Fruit fly (Drosophila melanogaster): ENCODE data around the gene CG32473.

Gene CG32473

dm6 chr3R:13333031-13333430 lies 30.6 kb downstream of the CG32473 start:
- TF ChIP-seq zen (tag; optimal IDR thresholded peaks at IDR 0.05) (no peak), sd (tag; optimal IDR thresholded peaks at IDR 0.05) (peak; percentile 81), Ssrp (tag; optimal IDR thresholded peaks at IDR 0.05) (no peak), Sox102F (GFP tag; optimal IDR thresholded peaks at IDR 0.05) (no peak), abd-A (tag; optimal IDR thresholded peaks at IDR 0.05) (peak; percentile 57), chinmo (GFP tag; IDR thresholded peaks at IDR 0.05; ENCODE audit: partially characterized antibody) (peak; percentile 80; the same call in 2 of the 4 replicates), oc (tag; optimal IDR thresholded peaks at IDR 0.05) (no peak), CG13894 (tag; optimal IDR thresholded peaks at IDR 0.05) (peak; percentile 2), dmrt11E (tag; optimal IDR thresholded peaks at IDR 0.05) (no peak)

dm6 chr3R:13334007-13334406 lies 31.6 kb downstream of the CG32473 start, which contains the start of gene PK2-R2:
TSS of gene PK2-R2 (minus strand) at chr3R:13334166.
- no peak for TF ChIP-seq sisA (GFP tag; IDR thresholded peaks at IDR 0.05)
- 0 out of 4 replicates have a peak, but pooled peaks have one; percentile 36 for TF ChIP-seq chinmo (GFP tag; IDR thresholded peaks at IDR 0.05; ENCODE audit: partially characterized antibody)
- no peak for TF ChIP-seq Ets97D (GFP tag; optimal IDR thresholded peaks at IDR 0.05)
- peak; percentile 15 for TF ChIP-seq CG12769 (tag; optimal IDR thresholded peaks at IDR 0.05)
- no peak for TF ChIP-seq zfh2 (GFP tag; optimal IDR thresholded peaks at IDR 0.05)
- TF ChIP-seq CG10366 (GFP tag; IDR thresholded peaks at IDR 0.05), result no peak
- TF ChIP-seq Jarid2 (GFP tag; optimal IDR thresholded peaks at IDR 0.05), result peak; percentile 2
- no peak for TF ChIP-seq CG31224 (GFP tag; IDR thresholded peaks at IDR 0.05)
- TF ChIP-seq Deaf1 (tag; optimal IDR thresholded peaks at IDR 0.05), result peak; percentile 90
- no peak for TF ChIP-seq HLH3B (GFP tag; IDR thresholded peaks at IDR 0.05)
- no peak for TF ChIP-seq CG4360 (GFP tag; IDR thresholded peaks at IDR 0.05)
- no peak for TF ChIP-seq CG1792 (GFP tag; optimal IDR thresholded peaks at IDR 0.05)
- TF ChIP-seq sna (GFP tag; IDR thresholded peaks at IDR 0.05; ENCODE audit: partially characterized antibody), result no peak
- TF ChIP-seq CG8290 (GFP tag; optimal IDR thresholded peaks at IDR 0.05), result no peak
- no peak for TF ChIP-seq CG8290 (tag; optimal IDR thresholded peaks at IDR 0.05)
- TF ChIP-seq CG11696 (GFP tag; IDR thresholded peaks at IDR 0.05), result no peak
- no peak for TF ChIP-seq CG16863 (GFP tag; optimal IDR thresholded peaks at IDR 0.05)
- TF ChIP-seq hb (GFP tag; IDR thresholded peaks at IDR 0.05; ENCODE audit: partially characterized antibody), result no peak
- TF ChIP-seq CG4707 (GFP tag; optimal IDR thresholded peaks at IDR 0.05), result no peak
- TF ChIP-seq Atf3 (GFP tag; optimal IDR thresholded peaks at IDR 0.05), result no peak
- no peak for TF ChIP-seq gem (tag; optimal IDR thresholded peaks at IDR 0.05)
- TF ChIP-seq CG7987 (GFP tag; optimal IDR thresholded peaks at IDR 0.05), result no peak
- TF ChIP-seq hbn (GFP tag; IDR thresholded peaks at IDR 0.05; ENCODE audit: partially characterized antibody), result no peak
- TF ChIP-seq en (GFP tag; optimal IDR thresholded peaks at IDR 0.05), result no peak
- TF ChIP-seq Gsc (GFP tag; IDR thresholded peaks at IDR 0.05), result no peak
- no peak for TF ChIP-seq CG8281 (tag; optimal IDR thresholded peaks at IDR 0.05)
- TF ChIP-seq gfzf (GFP tag; optimal IDR thresholded peaks at IDR 0.05), result no peak
- no peak for TF ChIP-seq Scr (GFP tag; IDR thresholded peaks at IDR 0.05; ENCODE audit: partially characterized antibody)
- no peak for TF ChIP-seq CG18262 (tag; optimal IDR thresholded peaks at IDR 0.05)
- no peak for TF ChIP-seq CG17912 (GFP tag; optimal IDR thresholded peaks at IDR 0.05)
- TF ChIP-seq CG1832 (GFP tag; optimal IDR thresholded peaks at IDR 0.05), result no peak
- TF ChIP-seq Rx (GFP tag; IDR thresholded peaks at IDR 0.05), result no peak
- TF ChIP-seq Bdp1 (GFP tag; optimal IDR thresholded peaks at IDR 0.05), result no peak
- no peak for TF ChIP-seq CG30403 (GFP tag; optimal IDR thresholded peaks at IDR 0.05)
- TF ChIP-seq z (GFP tag; IDR thresholded peaks at IDR 0.05), result no peak
- no peak for TF ChIP-seq tx (GFP tag; optimal IDR thresholded peaks at IDR 0.05)
- TF ChIP-seq scrt (GFP tag; optimal IDR thresholded peaks at IDR 0.05), result peak; percentile 83
- TF ChIP-seq slp2 (GFP tag; optimal IDR thresholded peaks at IDR 0.05), result no peak
- TF ChIP-seq Hr3 (GFP tag; optimal IDR thresholded peaks at IDR 0.05), result no peak
- no peak for TF ChIP-seq Gug (GFP tag; IDR thresholded peaks at IDR 0.05)
- TF ChIP-seq run (tag; optimal IDR thresholded peaks at IDR 0.05), result no peak
- no peak for TF ChIP-seq Drgx (GFP tag; IDR thresholded peaks at IDR 0.05)
